Worm (Caenorhabditis elegans): ENCODE measurements around the gene aqp-1.

Gene aqp-1

DNA sequence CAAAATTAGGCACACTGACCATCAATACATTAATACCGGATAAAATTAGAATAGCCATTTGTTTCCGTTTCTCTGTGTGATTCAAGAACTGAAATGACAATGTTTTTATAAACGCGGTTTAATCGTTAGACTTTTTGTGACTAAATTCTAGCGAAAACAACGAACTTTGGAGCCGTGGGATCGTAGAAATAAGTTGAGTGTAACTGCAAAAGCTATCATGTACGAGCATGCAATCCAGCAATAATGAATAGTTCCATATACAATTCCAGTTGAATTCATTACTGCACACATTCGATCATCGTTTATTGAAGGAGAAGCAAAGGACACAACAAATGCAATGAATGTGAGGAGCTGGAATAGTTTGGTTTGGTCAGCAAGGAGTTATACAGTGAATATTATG, 52.0 kb downstream of the aqp-1 start:
- no peak for TF ChIP-seq him-1 (tag; optimal IDR thresholded peaks at IDR 0.05)
- TF ChIP-seq W03F9.2 (tag; optimal IDR thresholded peaks at IDR 0.05), result no peak
- TF ChIP-seq dao-5 (tag; optimal IDR thresholded peaks at IDR 0.05), result no peak
